1 fruit fly cellular context compared by ENCODE assay signal in the genomic region with DNA sequence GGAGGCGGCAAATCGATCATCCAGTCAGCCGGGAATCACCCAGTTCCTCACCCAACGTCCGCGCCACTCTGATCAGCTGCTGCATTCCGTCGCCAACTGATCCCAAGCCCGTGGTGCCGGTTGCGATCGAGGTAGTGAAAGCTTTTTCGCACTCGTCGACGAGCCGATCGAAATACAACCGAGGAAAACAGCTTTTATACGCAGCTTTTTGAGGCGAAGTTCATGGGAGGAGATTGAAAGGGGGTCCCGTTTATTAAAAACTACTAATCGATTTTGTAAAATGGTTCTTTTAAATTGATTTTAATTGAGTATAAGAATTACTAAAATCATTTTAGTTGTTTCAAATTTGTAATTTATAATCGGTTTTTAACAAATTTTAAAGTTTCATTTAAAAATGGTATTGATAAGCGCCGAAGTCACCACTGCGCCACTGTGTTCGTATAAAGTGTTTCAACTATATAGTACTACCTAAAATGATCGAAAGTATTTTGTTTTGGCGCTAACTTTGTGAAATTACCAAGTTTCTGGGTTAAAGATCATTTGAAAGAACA.
TF ChIP-seq lines count a peak whose summit lies in the region.

A gene (minus strand): TSS at position 99 of the 551 bp plus-strand sequence.

TF ChIP-seq in whole organism, embryonic, 481 proteins besides CTCF, POLR2A, EP300 and RAD21 (continued from another document):
- TF ChIP-seq CG11696 (GFP tag; IDR thresholded peaks at IDR 0.05; lab: Robert Waterston, UW) (peak; percentile 36; the same call in 1 of the 2 replicates), H15 (GFP tag; IDR thresholded peaks at IDR 0.05; lab: Robert Waterston, UW) (peak; percentile 84), ase (GFP tag; IDR thresholded peaks at IDR 0.05; lab: Robert Waterston, UW) (peak; percentile 86; the same call in 2 of the 3 replicates), CG9817 (tag; optimal IDR thresholded peaks at IDR 0.05; lab: Kevin White, UChicago) (peak; percentile 92), crp (GFP tag; optimal IDR thresholded peaks at IDR 0.05; lab: Kevin White, UChicago) (peak in 1 of 2 experiments; percentile 61), zfh2 (GFP tag; optimal IDR thresholded peaks at IDR 0.05; lab: Kevin White, UChicago) (peak; percentile 93), CoRest (tag; optimal IDR thresholded peaks at IDR 0.05; lab: Kevin White, UChicago) (peak; percentile 91), h (optimal IDR thresholded peaks at IDR 0.05; lab: Kevin White, UChicago) (no peak), CG17912 (GFP tag; optimal IDR thresholded peaks at IDR 0.05; lab: Kevin White, UChicago) (peak; percentile 43), CG10979 (tag; optimal IDR thresholded peaks at IDR 0.05; lab: Kevin White, UChicago) (peak; percentile 76), z (GFP tag; IDR thresholded peaks at IDR 0.05; lab: Robert Waterston, UW) (no peak), CG11247 (GFP tag; IDR thresholded peaks at IDR 0.05; lab: Robert Waterston, UW) (peak; percentile 88), trem (tag; optimal IDR thresholded peaks at IDR 0.05; lab: Kevin White, UChicago) (peak; percentile 13), CkIIα-i1 (GFP tag; IDR thresholded peaks at IDR 0.05; lab: Robert Waterston, UW) (no peak), CG7928 (GFP tag; optimal IDR thresholded peaks at IDR 0.05; lab: Kevin White, UChicago) (peak; percentile 57)
